Fruit fly (Drosophila melanogaster): ENCODE results near the gene fh.

fh gene

dm6 chrX:9120828-9121754 is 27.8 kb downstream of the fh start:
- TF ChIP-seq Myc (optimal IDR thresholded peaks at IDR 0.05) (no peak), h (optimal IDR thresholded peaks at IDR 0.05) (no peak), insv (optimal IDR thresholded peaks at IDR 0.05) (no peak), ttk (optimal IDR thresholded peaks at IDR 0.05) (no peak), psq (optimal IDR thresholded peaks at IDR 0.05) (no peak), Sin3A (optimal IDR thresholded peaks at IDR 0.05) (no peak)

dm6 chrX:9119671-9120364 is 29.1 kb downstream of the fh start:
- no peak for TF ChIP-seq h (optimal IDR thresholded peaks at IDR 0.05)
- no peak for TF ChIP-seq insv (optimal IDR thresholded peaks at IDR 0.05)
- no peak for TF ChIP-seq Myc (optimal IDR thresholded peaks at IDR 0.05)
- TF ChIP-seq psq (optimal IDR thresholded peaks at IDR 0.05), result no peak

dm6 chrX:9118961-9119633 is 29.8 kb downstream of the fh start:
- TF ChIP-seq Sin3A (optimal IDR thresholded peaks at IDR 0.05), result no peak
- TF ChIP-seq insv (optimal IDR thresholded peaks at IDR 0.05), result no peak
- no peak for TF ChIP-seq ttk (optimal IDR thresholded peaks at IDR 0.05)
- TF ChIP-seq h (optimal IDR thresholded peaks at IDR 0.05), result no peak
- no peak for TF ChIP-seq Myc (optimal IDR thresholded peaks at IDR 0.05)
- TF ChIP-seq psq (optimal IDR thresholded peaks at IDR 0.05), result no peak

- TF ChIP-seq psq (optimal IDR thresholded peaks at IDR 0.05) (no peak), insv (optimal IDR thresholded peaks at IDR 0.05) (no peak), Myc (optimal IDR thresholded peaks at IDR 0.05) (no peak), ttk (optimal IDR thresholded peaks at IDR 0.05) (no peak), Sin3A (optimal IDR thresholded peaks at IDR 0.05) (no peak), h (optimal IDR thresholded peaks at IDR 0.05) (no peak)
Measured at dm6 chrX:9117831-9118230, 31.0 kb downstream of the fh start.

dm6 chrX:9110155-9110909 is 38.5 kb downstream of the fh start:
- TF ChIP-seq Sin3A (optimal IDR thresholded peaks at IDR 0.05), result no peak
- no peak for TF ChIP-seq h (optimal IDR thresholded peaks at IDR 0.05)
- TF ChIP-seq psq (optimal IDR thresholded peaks at IDR 0.05), result no peak
- TF ChIP-seq Myc (optimal IDR thresholded peaks at IDR 0.05), result no peak
- TF ChIP-seq insv (optimal IDR thresholded peaks at IDR 0.05), result no peak
- no peak for TF ChIP-seq ttk (optimal IDR thresholded peaks at IDR 0.05)

dm6 chrX:9109072-9109844 is 39.6 kb downstream of the fh start:
- no peak for TF ChIP-seq Sin3A (optimal IDR thresholded peaks at IDR 0.05)
- TF ChIP-seq h (optimal IDR thresholded peaks at IDR 0.05), result no peak
- no peak for TF ChIP-seq psq (optimal IDR thresholded peaks at IDR 0.05)
- TF ChIP-seq insv (optimal IDR thresholded peaks at IDR 0.05), result no peak

dm6 chrX:9108387-9108786 is 40.5 kb downstream of the fh start, which contains the start of gene AP-1gamma:
Gene AP-1gamma, plus strand, starts transcription at chrX:9108691.
- no peak for TF ChIP-seq insv (optimal IDR thresholded peaks at IDR 0.05)
- TF ChIP-seq h (optimal IDR thresholded peaks at IDR 0.05), result no peak
- no peak for TF ChIP-seq ttk (optimal IDR thresholded peaks at IDR 0.05)
- TF ChIP-seq Myc (optimal IDR thresholded peaks at IDR 0.05), result no peak
- no peak for TF ChIP-seq Sin3A (optimal IDR thresholded peaks at IDR 0.05)
- no peak for TF ChIP-seq psq (optimal IDR thresholded peaks at IDR 0.05)

dm6 chrX:9106775-9107283 is 42.0 kb downstream of the fh start, which contains the start of gene Arfrp1:
Gene Arfrp1, plus strand, starts transcription at chrX:9107069.
- TF ChIP-seq psq (optimal IDR thresholded peaks at IDR 0.05) (no peak), h (optimal IDR thresholded peaks at IDR 0.05) (no peak), insv (optimal IDR thresholded peaks at IDR 0.05) (no peak), Sin3A (optimal IDR thresholded peaks at IDR 0.05) (no peak), Myc (optimal IDR thresholded peaks at IDR 0.05) (no peak), ttk (optimal IDR thresholded peaks at IDR 0.05) (no peak)

dm6 chrX:9106212-9106774 is 42.6 kb downstream of the fh start, which contains the start of gene Bx42:
Gene Bx42, minus strand, starts transcription at chrX:9106604.
- TF ChIP-seq Sin3A (optimal IDR thresholded peaks at IDR 0.05) (no peak), insv (optimal IDR thresholded peaks at IDR 0.05) (no peak), Myc (optimal IDR thresholded peaks at IDR 0.05) (no peak), psq (optimal IDR thresholded peaks at IDR 0.05) (no peak), ttk (optimal IDR thresholded peaks at IDR 0.05) (no peak), h (optimal IDR thresholded peaks at IDR 0.05) (no peak)
